Worm (Caenorhabditis elegans): ENCODE data around the gene sre-20.

DNA sequence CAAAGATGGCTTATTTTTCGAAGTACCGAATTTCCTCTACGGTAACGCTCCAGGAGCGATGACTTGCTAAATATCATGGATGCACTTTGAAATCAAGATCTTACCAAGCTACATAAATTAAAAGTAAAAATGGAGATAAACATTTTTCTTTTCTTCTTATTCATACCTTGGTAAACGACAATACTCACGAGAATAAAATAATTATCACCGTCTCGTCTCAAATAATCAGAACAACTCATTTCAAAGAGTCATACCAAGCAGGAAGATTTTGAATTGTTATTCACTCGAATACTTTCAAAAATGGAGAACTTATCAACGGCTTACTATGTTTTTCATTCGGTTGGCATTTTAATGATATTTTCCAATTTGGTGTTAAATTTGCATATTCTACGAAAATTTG lies 18.5 kb upstream of the sre-20 start, which contains the start of gene srbc-45:
- no peak for TF ChIP-seq ama-1 (optimal IDR thresholded peaks at IDR 0.05)
- TF ChIP-seq ets-7 (tag; optimal IDR thresholded peaks at IDR 0.05) = no peak
- TF ChIP-seq sea-1 (GFP tag; conservative IDR thresholded peaks at IDR 0.05) = no peak
- TF ChIP-seq ceh-36 (tag; optimal IDR thresholded peaks at IDR 0.05) = no peak
- TF ChIP-seq flt-1 (GFP tag; IDR thresholded peaks at IDR 0.05) = no peak
